Fruit fly (Drosophila melanogaster) whole organism, pupa: Measurements from ENCODE around the gene CG15170.

Experiments
- CG10348 ChIP-seq: fragments of 200-800 bp; sonication (Bioruptor generic); IDR thresholded peaks from 2 replicates; pipeline ENCODE4 v1.3.6; 2022; ENCODE audit warnings: missing biosample characterization, missing genetic modification characterization
- CG12605 ChIP-seq: fragments of 200-800 bp; sonication (Bioruptor generic); IDR thresholded peaks from 2 replicates; pipeline ENCODE4 v1.3.6; 2022; ENCODE audit warnings: missing biosample characterization, missing genetic modification characterization
- CG13204 ChIP-seq: fragments of 200-800 bp; sonication (Bioruptor generic); optimal IDR thresholded peaks from 2 replicates; lab custom pipeline; 2018; ENCODE audit warnings: missing biosample characterization, mild to moderate bottlenecking, missing genetic modification characterization, moderate library complexity
- CG14655 ChIP-seq: fragments of 200-800 bp; sonication (Bioruptor generic); optimal IDR thresholded peaks from 3 replicates; lab custom pipeline; 2017; ENCODE audit warnings: mild to moderate bottlenecking, missing biosample characterization, missing genetic modification reagents, missing genetic modification characterization
- CG15710 ChIP-seq: fragments of 200-800 bp; sonication (Bioruptor generic); optimal IDR thresholded peaks from 2 replicates; lab custom pipeline; 2018; ENCODE audit warnings: missing biosample characterization, mild to moderate bottlenecking, missing genetic modification characterization, moderate library complexity
- CG17806 ChIP-seq: fragments of 200-800 bp; sonication (Bioruptor generic); optimal IDR thresholded peaks from 2 replicates; lab custom pipeline; 2018; ENCODE audit warnings: missing biosample characterization, mild to moderate bottlenecking, missing genetic modification characterization, moderate library complexity
- CG32121 ChIP-seq: fragments of 200-800 bp; sonication (Bioruptor generic); IDR thresholded peaks from 2 replicates; pipeline ENCODE4 v1.3.6; 2022; ENCODE audit warnings: missing biosample characterization, missing genetic modification characterization
- CG34367 ChIP-seq: fragments of 200-800 bp; sonication (Bioruptor generic); optimal IDR thresholded peaks from 2 replicates; lab custom pipeline; 2018; ENCODE audit warnings: missing biosample characterization, mild to moderate bottlenecking, missing genetic modification characterization
- CG4496 ChIP-seq: fragments of 200-800 bp; sonication (Bioruptor generic); IDR thresholded peaks from 3 replicates; pipeline ENCODE4 v1.3.6; 2022; ENCODE audit warnings: missing biosample characterization, missing genetic modification characterization
- CG8159 ChIP-seq: fragments of 200-800 bp; sonication (Bioruptor generic); optimal IDR thresholded peaks from 3 replicates; lab custom pipeline; 2018; ENCODE audit warnings: missing biosample characterization, mild to moderate bottlenecking, missing genetic modification characterization, moderate library complexity
- CG8301 ChIP-seq: fragments of 200-800 bp; sonication (Bioruptor generic); optimal IDR thresholded peaks from 2 replicates; lab custom pipeline; 2018; ENCODE audit warnings: missing biosample characterization, mild to moderate bottlenecking, missing genetic modification characterization
- CG9948 ChIP-seq: fragments of 200-800 bp; sonication (Bioruptor generic); optimal IDR thresholded peaks from 2 replicates; lab custom pipeline; 2018; ENCODE audit warnings: missing biosample characterization, mild to moderate bottlenecking, missing genetic modification characterization, moderate library complexity
- D1 ChIP-seq: fragments of 200-800 bp; sonication (Bioruptor generic); optimal IDR thresholded peaks from 2 replicates; lab custom pipeline; 2018; ENCODE audit warnings: missing biosample characterization, mild to moderate bottlenecking, missing genetic modification characterization, moderate library complexity
- EcR ChIP-seq: fragments of 200-800 bp; sonication (Bioruptor generic); optimal IDR thresholded peaks from 3 replicates; lab custom pipeline; 2019; ENCODE audit warnings: missing biosample characterization, missing genetic modification characterization, mild to moderate bottlenecking, moderate library complexity, missing genetic modification reagents
- Ets98B ChIP-seq: fragments of 200-800 bp; sonication (Bioruptor generic); IDR thresholded peaks from 2 replicates; pipeline ENCODE4 v1.3.6; 2022; ENCODE audit warnings: missing biosample characterization, missing genetic modification characterization
- Pif1A ChIP-seq: fragments of 200-800 bp; sonication (Bioruptor generic); optimal IDR thresholded peaks from 3 replicates; lab custom pipeline; 2016; ENCODE audit warnings: missing biosample characterization, missing genetic modification characterization
- Pif1B ChIP-seq: fragments of 200-800 bp; sonication (Bioruptor generic); optimal IDR thresholded peaks from 3 replicates; lab custom pipeline; 2016; ENCODE audit warnings: missing biosample characterization, missing genetic modification characterization
- Snoo ChIP-seq: fragments of 200-800 bp; sonication (Bioruptor generic); optimal IDR thresholded peaks from 3 replicates; lab custom pipeline; 2017; ENCODE audit warnings: missing biosample characterization, mild to moderate bottlenecking, missing genetic modification characterization, inconsistent platforms
- fd96Ca ChIP-seq: fragments of 200-800 bp; sonication (Bioruptor generic); IDR thresholded peaks from 3 replicates; pipeline ENCODE4 v1.3.6; 2022; ENCODE audit warnings: missing biosample characterization, missing genetic modification characterization
- gl ChIP-seq: fragments of 200-800 bp; sonication (Bioruptor generic); optimal IDR thresholded peaks from 2 replicates; lab custom pipeline; 2018; ENCODE audit warnings: missing biosample characterization, mild to moderate bottlenecking, missing genetic modification characterization
- rn ChIP-seq: fragments of 200-800 bp; sonication (Bioruptor generic); IDR thresholded peaks from 2 replicates; pipeline ENCODE4 v1.3.6; 2022; ENCODE audit warnings: missing biosample characterization, missing genetic modification characterization

The CG15170 gene

DNA sequence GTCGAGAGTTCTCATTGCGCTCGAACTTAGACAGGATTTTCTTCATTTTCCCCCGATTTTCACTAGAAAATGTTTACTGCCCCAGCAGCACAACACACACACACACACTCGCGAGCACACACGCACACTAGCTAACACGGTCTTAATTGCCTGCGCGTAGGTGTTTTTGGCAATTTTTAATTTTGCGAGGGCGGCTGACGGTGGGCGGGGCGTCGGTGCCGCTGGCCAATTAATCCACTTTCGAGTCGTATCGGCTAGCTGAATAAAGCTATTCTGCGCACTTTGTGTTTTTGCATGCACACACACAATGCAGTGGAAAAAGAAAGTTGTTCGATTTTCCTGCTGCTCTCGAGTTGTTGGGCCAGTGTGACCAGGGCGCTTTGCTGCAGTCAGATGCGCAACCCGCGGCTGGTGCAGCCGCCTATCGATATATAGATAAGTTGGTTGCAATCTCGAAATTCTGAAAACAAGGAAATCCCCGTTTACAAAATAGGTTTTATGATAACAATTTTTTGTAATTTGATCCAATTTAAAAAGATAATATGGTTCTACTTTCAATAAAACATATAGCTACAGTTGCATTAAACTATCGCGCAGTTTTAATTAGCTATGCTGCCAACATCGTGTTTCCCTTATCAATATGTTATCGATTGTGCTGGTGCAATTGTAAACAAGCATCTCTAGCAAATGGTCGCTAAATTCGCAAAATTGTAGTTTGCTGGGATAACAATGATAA, 21.5 kb downstream of the CG15170 start, which contains the start of the genes Nak and Tango6:
TSS of gene Nak (minus strand) at position 375 of the 736 bp plus-strand sequence.
TSS of gene Tango6 (plus strand) at position 659 of the 736 bp plus-strand sequence.
- TF ChIP-seq EcR (GFP tag; lab: Kevin White, UChicago) (peak; percentile 27), CG17806 (tag; lab: Kevin White, UChicago) (no peak), CG15710 (peak; percentile 25), CG8159 (tag; lab: Kevin White, UChicago) (peak; percentile 33), CG4496 (GFP tag; lab: Robert Waterston, UW) (no peak)

- no peak for TF ChIP-seq CG10348 (GFP tag; lab: Robert Waterston, UW)
- TF ChIP-seq CG32121 (GFP tag; lab: Robert Waterston, UW): no peak
- TF ChIP-seq CG9948 (tag; lab: Kevin White, UChicago): no peak
- TF ChIP-seq CG13204 (GFP tag; lab: Kevin White, UChicago): no peak
- no peak for TF ChIP-seq EcR (GFP tag; lab: Kevin White, UChicago)
- TF ChIP-seq Pif1A (GFP tag; lab: Kevin White, UChicago): no peak
- TF ChIP-seq gl (tag; lab: Kevin White, UChicago): no peak
- no peak for TF ChIP-seq CG17806 (tag; lab: Kevin White, UChicago)
- TF ChIP-seq CG8301 (tag; lab: Kevin White, UChicago): no peak
- TF ChIP-seq fd96Ca: no peak
- TF ChIP-seq Pif1B (GFP tag; lab: Kevin White, UChicago): no peak
- no peak for TF ChIP-seq CG12605 (GFP tag; lab: Robert Waterston, UW)
- TF ChIP-seq rn (GFP tag; lab: Robert Waterston, UW): no peak
- TF ChIP-seq, all 21 proteins: peak for 0
These were observed 22.1 kb downstream of the CG15170 start for dm6 chr2L:18967897-18968296.

DNA sequence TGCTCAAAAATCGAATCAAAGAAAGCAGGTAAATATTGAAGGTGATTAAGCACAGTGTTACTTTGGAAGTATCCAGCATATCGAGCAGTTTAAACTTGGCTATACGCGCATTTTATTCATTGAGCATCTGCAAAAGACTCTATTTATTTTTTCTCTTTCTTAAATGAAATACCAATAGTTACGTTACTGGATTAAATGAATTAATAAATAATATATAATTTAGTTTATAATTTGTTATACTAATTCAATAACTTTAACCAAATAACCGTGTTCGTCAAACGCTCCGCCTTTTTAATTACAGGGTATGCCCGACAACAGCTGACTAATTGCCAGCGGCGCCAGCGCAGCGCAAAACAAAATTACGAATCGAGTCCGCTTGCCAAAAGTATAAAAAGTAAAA, 23.2 kb downstream of the CG15170 start:
- TF ChIP-seq CG34367 (tag; lab: Kevin White, UChicago) (no peak), gl (tag; lab: Kevin White, UChicago) (no peak), CG8159 (tag; lab: Kevin White, UChicago) (no peak), CG13204 (GFP tag; lab: Kevin White, UChicago) (no peak), CG12605 (GFP tag; lab: Robert Waterston, UW) (no peak), D1 (tag; lab: Kevin White, UChicago) (no peak), rn (GFP tag; lab: Robert Waterston, UW) (no peak), CG14655 (GFP tag; lab: Kevin White, UChicago) (no peak), Snoo (no peak), CG8301 (tag; lab: Kevin White, UChicago) (no peak), CG10348 (GFP tag; lab: Robert Waterston, UW) (no peak), CG32121 (GFP tag; lab: Robert Waterston, UW) (peak; percentile 56; the same call in 1 of the 2 replicates), CG15710 (no peak), EcR (GFP tag; lab: Kevin White, UChicago) (no peak), fd96Ca (0 out of 3 replicates have a peak, but pooled peaks have one; percentile 14), Pif1B (GFP tag; lab: Kevin White, UChicago) (no peak), CG4496 (GFP tag; lab: Robert Waterston, UW) (peak; percentile 58; the same call in 1 of the 3 replicates), CG9948 (tag; lab: Kevin White, UChicago) (no peak), Pif1A (GFP tag; lab: Kevin White, UChicago) (no peak), Ets98B (GFP tag; lab: Robert Waterston, UW) (peak; percentile 49), CG17806 (tag; lab: Kevin White, UChicago) (peak; percentile 0)
- TF ChIP-seq, all 21 proteins: peak for 5

DNA sequence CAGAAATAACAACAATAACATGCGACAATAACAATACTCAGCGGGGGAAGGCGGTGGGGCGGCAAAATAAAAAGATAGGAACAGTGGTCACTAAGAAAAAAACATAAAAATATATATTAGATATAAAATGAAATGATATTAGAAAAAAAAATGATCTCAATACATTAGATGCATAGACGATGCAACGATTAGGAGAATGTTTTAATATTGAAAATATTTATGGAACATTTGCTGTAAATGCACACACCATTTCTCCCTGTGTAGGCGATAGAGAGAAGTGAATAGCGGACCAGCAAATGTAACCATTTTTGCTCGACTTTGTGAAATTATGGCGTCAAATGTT, 23.8 kb downstream of the CG15170 start:
- TF ChIP-seq CG32121 (GFP tag; lab: Robert Waterston, UW) (peak; percentile 84), CG9948 (tag; lab: Kevin White, UChicago) (peak; percentile 47), CG8159 (tag; lab: Kevin White, UChicago) (peak; percentile 56), Pif1B (GFP tag; lab: Kevin White, UChicago) (no peak), EcR (GFP tag; lab: Kevin White, UChicago) (no peak), CG8301 (tag; lab: Kevin White, UChicago) (peak; percentile 37), CG12605 (GFP tag; lab: Robert Waterston, UW) (peak; percentile 85), CG34367 (tag; lab: Kevin White, UChicago) (no peak), CG10348 (GFP tag; lab: Robert Waterston, UW) (no peak), CG15710 (peak; percentile 38), Ets98B (GFP tag; lab: Robert Waterston, UW) (peak; percentile 79), fd96Ca (peak; percentile 57; the same call in 2 of the 3 replicates), CG14655 (GFP tag; lab: Kevin White, UChicago) (peak; percentile 53), CG17806 (tag; lab: Kevin White, UChicago) (peak; percentile 62), CG4496 (GFP tag; lab: Robert Waterston, UW) (peak; percentile 88)

DNA sequence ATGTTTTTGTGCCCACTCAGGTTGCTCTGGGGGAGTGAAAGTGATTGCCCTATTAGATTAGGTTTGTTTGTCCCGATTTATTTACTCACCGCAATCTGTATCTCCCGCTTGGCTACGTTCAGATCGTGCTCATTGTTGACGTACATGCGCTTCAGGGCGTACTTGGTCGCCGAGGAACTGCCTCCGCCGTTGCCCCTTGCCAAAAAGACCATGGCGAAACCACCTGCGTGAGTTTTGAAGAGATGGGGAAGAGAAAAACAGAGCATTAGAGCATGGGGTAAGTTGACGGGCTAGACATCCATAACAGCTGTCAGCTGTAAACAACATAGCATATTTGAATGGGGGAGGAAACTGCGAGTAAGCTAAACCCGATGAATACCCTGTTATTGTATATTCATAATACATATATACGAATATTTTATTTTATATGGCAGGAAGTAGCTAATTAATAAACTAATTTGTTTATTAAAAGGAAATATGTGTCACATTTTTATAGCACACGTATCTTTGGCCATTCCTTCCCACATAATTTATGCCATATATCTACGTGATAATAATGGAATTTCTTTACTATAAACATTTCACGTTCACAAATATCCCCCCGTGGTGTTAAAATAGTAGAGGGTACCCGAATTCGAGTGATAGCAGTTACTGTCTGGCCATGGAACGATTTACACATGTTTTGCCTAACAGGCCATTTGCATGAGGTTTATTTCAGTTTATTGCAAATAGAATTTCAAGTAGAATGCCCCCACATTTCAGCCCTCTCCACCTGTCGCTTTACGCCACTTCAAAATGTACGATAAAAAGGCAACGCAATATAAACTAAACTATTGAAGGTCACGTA, 24.4 kb downstream of the CG15170 start:
- TF ChIP-seq CG9948 (tag; lab: Kevin White, UChicago): peak; percentile 4
- TF ChIP-seq CG10348 (GFP tag; lab: Robert Waterston, UW): no peak
